Worm (Caenorhabditis elegans) whole organism, young adult: ENCODE measurements around the gene apb-1.
A peak's percentile ranks its signal among the peaks of the same experiment; 100 is the strongest.

Experiments
- C06A6.2 ChIP-seq: fragments of 200-800 bp; sonication (Bioruptor generic); conservative IDR thresholded peaks from 2 replicates; pipeline ENCODE4 v1.3.6; 2022; ENCODE audit warnings: missing genetic modification characterization, missing compliant biosample characterization
- F22D6.2 ChIP-seq: sonication (generic microtip); optimal IDR thresholded peaks from 2 replicates; lab custom pipeline; 2016; ENCODE audit warnings: mild to moderate bottlenecking, missing genetic modification characterization, missing compliant biosample characterization
- F33H1.4 ChIP-seq: fragments of 200-800 bp; sonication (Bioruptor generic); IDR thresholded peaks from 2 replicates; pipeline ENCODE4 v1.3.6; 2022; ENCODE audit warnings: missing genetic modification reagents, missing genetic modification characterization, missing compliant biosample characterization
- F37B4.10 ChIP-seq: fragments of 200-800 bp; sonication (Bioruptor generic); IDR thresholded peaks from 2 replicates; pipeline ENCODE4 v1.3.6; 2022; ENCODE audit warnings: missing genetic modification characterization, missing compliant biosample characterization
- F52B5.7 ChIP-seq: sonication (generic microtip); optimal IDR thresholded peaks from 2 replicates; lab custom pipeline; 2016; ENCODE audit warnings: mild to moderate bottlenecking, missing genetic modification characterization, missing compliant biosample characterization
- F55B11.4 ChIP-seq: sonication (generic microtip); optimal IDR thresholded peaks from 2 replicates; lab custom pipeline; 2016; ENCODE audit warnings: missing compliant biosample characterization, missing genetic modification characterization, borderline replicate concordance; ENCODE audit not compliant: insufficient read depth
- F57C9.4 ChIP-seq: sonication (generic microtip); optimal IDR thresholded peaks from 2 replicates; lab custom pipeline; 2017; ENCODE audit warnings: mild to moderate bottlenecking, missing genetic modification characterization, missing compliant biosample characterization
- K11D2.4 ChIP-seq: fragments of 200-800 bp; sonication (Bioruptor generic); IDR thresholded peaks from 2 replicates; pipeline ENCODE4 v1.3.6; 2022; ENCODE audit warnings: missing genetic modification reagents, missing genetic modification characterization, missing compliant biosample characterization
- T26A5.8 ChIP-seq: sonication (generic microtip); optimal IDR thresholded peaks from 2 replicates; lab custom pipeline; 2016; ENCODE audit warnings: missing genetic modification characterization, missing compliant biosample characterization
- Y53G8AR.9 ChIP-seq: fragments of 200-800 bp; sonication (Bioruptor generic); conservative IDR thresholded peaks from 2 replicates; pipeline ENCODE4 v1.3.6; 2022; ENCODE audit warnings: missing genetic modification reagents, missing genetic modification characterization, missing compliant biosample characterization
- Y95B8A.8 ChIP-seq: fragments of 200-800 bp; sonication (Bioruptor generic); IDR thresholded peaks from 2 replicates; pipeline ENCODE4 v1.3.6; 2022; ENCODE audit warnings: missing genetic modification reagents, missing genetic modification characterization, missing compliant biosample characterization
- akir-1 ChIP-seq: fragments of 200-800 bp; sonication (Bioruptor generic); optimal IDR thresholded peaks from 2 replicates; lab custom pipeline; 2018; ENCODE audit warnings: mild to moderate bottlenecking, missing genetic modification characterization, moderate library complexity, missing compliant biosample characterization
- ama-1 ChIP-seq, 3 experiments: fragments of 150-350 bp in 1 of 3; sonication (generic microtip) in 2 of 3; optimal IDR thresholded peaks; 2 replicates each; lab custom pipeline; 2014 to 2018; ENCODE audit warnings: missing biosample characterization in 2 of 3, missing genetic modification characterization in 2 of 3, missing genetic modification reagents in 2 of 3
- atf-7 ChIP-seq: sonication (generic microtip); optimal IDR thresholded peaks from 2 replicates; lab custom pipeline; 2017; ENCODE audit warnings: mild to moderate bottlenecking, missing genetic modification characterization, missing compliant biosample characterization
- ceh-40 ChIP-seq: fragments of 200-800 bp; sonication (Bioruptor generic); IDR thresholded peaks from 2 replicates; pipeline ENCODE4 v1.3.6; 2022; ENCODE audit warnings: missing genetic modification characterization, missing compliant biosample characterization
- ceh-79 ChIP-seq: sonication (generic microtip); optimal IDR thresholded peaks from 2 replicates; lab custom pipeline; 2017; ENCODE audit warnings: mild to moderate bottlenecking, missing genetic modification characterization, missing compliant biosample characterization
- ekl-4 ChIP-seq: fragments of 200-800 bp; sonication (Bioruptor generic); IDR thresholded peaks from 2 replicates; pipeline ENCODE4 v1.3.6; 2022; ENCODE audit warnings: missing genetic modification reagents, missing genetic modification characterization, missing compliant biosample characterization
- ets-4 ChIP-seq: fragments of 200-800 bp; sonication (Bioruptor generic); optimal IDR thresholded peaks from 2 replicates; lab custom pipeline; 2018; ENCODE audit warnings: mild to moderate bottlenecking, missing genetic modification characterization, missing compliant biosample characterization
- him-1 ChIP-seq: sonication (generic microtip); optimal IDR thresholded peaks from 2 replicates; lab custom pipeline; 2016; ENCODE audit warnings: missing genotype, missing genetic modification reagents, missing genetic modification characterization, missing compliant biosample characterization
- lin-35 ChIP-seq, 3 experiments: fragments of 150-350 bp in 2 of 3; sonication (generic microtip) in 1 of 3; optimal IDR thresholded peaks; 2 replicates each; lab custom pipeline; 2014 to 2018; ENCODE audit warnings: missing biosample characterization in 3 of 3, missing genetic modification characterization in 3 of 3, missing genetic modification reagents in 3 of 3
- lin-54 ChIP-seq: fragments of 200-800 bp; sonication (Bioruptor generic); optimal IDR thresholded peaks from 2 replicates; lab custom pipeline; 2018; ENCODE audit warnings: mild to moderate bottlenecking, missing genetic modification characterization, missing compliant biosample characterization
- lir-1 ChIP-seq: fragments of 200-800 bp; sonication (Bioruptor generic); conservative IDR thresholded peaks from 2 replicates; pipeline ENCODE4 v1.3.6; 2022; ENCODE audit warnings: missing genetic modification reagents, missing genetic modification characterization, missing compliant biosample characterization
- lsy-27 ChIP-seq: sonication (generic microtip); optimal IDR thresholded peaks from 2 replicates; lab custom pipeline; 2017; ENCODE audit warnings: missing genetic modification characterization, mild to moderate bottlenecking, missing compliant biosample characterization, antibody characterized with exemption, missing genotype, borderline replicate concordance; ENCODE audit not compliant: insufficient read depth
- madf-3 ChIP-seq: fragments of 200-800 bp; sonication (Bioruptor generic); IDR thresholded peaks from 2 replicates; pipeline ENCODE4 v1.3.6; 2022; ENCODE audit warnings: missing genetic modification reagents, missing genetic modification characterization, missing compliant biosample characterization
- madf-6 ChIP-seq: fragments of 200-800 bp; sonication (Bioruptor generic); IDR thresholded peaks from 2 replicates; pipeline ENCODE4 v1.3.6; 2022; ENCODE audit warnings: missing genetic modification reagents, missing genetic modification characterization, missing compliant biosample characterization
- mcd-1 ChIP-seq: fragments of 200-800 bp; sonication (Bioruptor generic); IDR thresholded peaks from 2 replicates; pipeline ENCODE4 v1.3.6; 2022; ENCODE audit warnings: missing genetic modification reagents, missing genetic modification characterization, missing compliant biosample characterization
- nfyb-1 ChIP-seq: fragments of 200-800 bp; sonication (Bioruptor generic); IDR thresholded peaks from 2 replicates; pipeline ENCODE4 v1.3.6; 2022; ENCODE audit warnings: missing genetic modification reagents, missing genetic modification characterization, missing compliant biosample characterization
- nhr-120 ChIP-seq: fragments of 200-800 bp; sonication (Bioruptor generic); IDR thresholded peaks from 2 replicates; pipeline ENCODE4 v1.3.6; 2022; ENCODE audit warnings: missing genetic modification characterization, missing compliant biosample characterization
- nhr-90 ChIP-seq: sonication (generic microtip); optimal IDR thresholded peaks from 2 replicates; lab custom pipeline; 2016; ENCODE audit warnings: missing genotype, mild to moderate bottlenecking, missing genetic modification characterization, missing compliant biosample characterization
- rec-8 ChIP-seq, 2 experiments: sonication (generic microtip); optimal IDR thresholded peaks; 2 replicates each; lab custom pipeline; 2016; ENCODE audit warnings: mild to moderate bottlenecking in 2 of 2, missing genetic modification characterization in 2 of 2, missing genetic modification reagents in 2 of 2, missing genotype in 2 of 2, missing biosample characterization in 1 of 2, missing compliant biosample characterization in 1 of 2, moderate library complexity in 1 of 2
- sptf-2 ChIP-seq: fragments of 200-800 bp; sonication (Bioruptor generic); optimal IDR thresholded peaks from 2 replicates; lab custom pipeline; 2018; ENCODE audit warnings: mild to moderate bottlenecking, missing genetic modification characterization, missing compliant biosample characterization
- zfh-2 ChIP-seq: fragments of 200-800 bp; sonication (Bioruptor generic); conservative IDR thresholded peaks from 2 replicates; pipeline ENCODE4 v1.3.6; 2022; ENCODE audit warnings: missing genetic modification reagents, missing genetic modification characterization, missing compliant biosample characterization
- ztf-18 ChIP-seq: sonication (generic microtip); optimal IDR thresholded peaks from 2 replicates; lab custom pipeline; 2016; ENCODE audit warnings: missing genotype, mild to moderate bottlenecking, missing genetic modification characterization, missing compliant biosample characterization
- ztf-25 ChIP-seq: fragments of 200-800 bp; sonication (Bioruptor generic); IDR thresholded peaks from 2 replicates; pipeline ENCODE4 v1.3.6; 2022; ENCODE audit warnings: missing genetic modification reagents, missing genetic modification characterization, missing compliant biosample characterization
- ztf-28 ChIP-seq: fragments of 200-800 bp; sonication (Bioruptor generic); IDR thresholded peaks from 2 replicates; pipeline ENCODE4 v1.3.6; 2022; ENCODE audit warnings: missing genetic modification reagents, missing genetic modification characterization, missing compliant biosample characterization

The apb-1 gene

ce11 chrIII:2622870-2623269, 26.0 kb upstream of the apb-1 start, which contains the start of gene Y71H2B.2:
Y71H2B.2 (plus strand) TSS chrIII:2623170.
- TF ChIP-seq ztf-18 (tag; lab: Kevin White, UChicago): no peak
- no peak for TF ChIP-seq ceh-40 (GFP tag; lab: Robert Waterston, UW)
- no peak for TF ChIP-seq ekl-4
- no peak for TF ChIP-seq ceh-79 (tag; lab: Kevin White, UChicago)
- no peak for TF ChIP-seq ama-1 (optimal IDR thresholded peaks at IDR 0.05; lab: Kevin White, UChicago)
- TF ChIP-seq ama-1 (GFP tag; optimal IDR thresholded peaks at IDR 0.05; lab: Kevin White, UChicago): no peak

- TF ChIP-seq F37B4.10 (GFP tag; lab: Robert Waterston, UW): no peak
- TF ChIP-seq lsy-27 (tag; lab: Kevin White, UChicago): no peak
- TF ChIP-seq F33H1.4 (GFP tag; lab: Robert Waterston, UW): peak; percentile 20; the same call in 1 of the 2 replicates
- 0 out of 2 replicates have a peak, but pooled peaks have one; percentile 34 for TF ChIP-seq madf-6 (GFP tag; lab: Robert Waterston, UW)
- peak in 1 of 3 experiments; percentile 56 for TF ChIP-seq lin-35 (GFP tag; optimal IDR thresholded peaks at IDR 0.05; lab: Kevin White, UChicago)
- no peak for TF ChIP-seq lin-54 (GFP tag; lab: Kevin White, UChicago)
- peak; percentile 13; the same call in 1 of the 2 replicates for TF ChIP-seq mcd-1 (GFP tag; lab: Robert Waterston, UW)
- TF ChIP-seq, all 124 proteins: peak for 4
Measured at ce11 chrIII:2619559-2619958, 22.7 kb upstream of the apb-1 start, which contains the start of gene ppfr-4. ppfr-4 (plus strand) TSS chrIII:2619936.

ce11 chrIII:2618663-2619062, 21.8 kb upstream of the apb-1 start, which contains the start of gene Y71H2B.4:
Y71H2B.4 (plus strand) TSS chrIII:2618963.
- TF ChIP-seq lsy-27 (tag; lab: Kevin White, UChicago): no peak
- TF ChIP-seq atf-7 (tag; lab: Kevin White, UChicago): no peak
- no peak for TF ChIP-seq K11D2.4 (GFP tag; lab: Robert Waterston, UW)
- TF ChIP-seq zfh-2 (GFP tag; lab: Robert Waterston, UW): 0 out of 2 replicates have a peak, but pooled peaks have one; percentile 38
- no peak for TF ChIP-seq nhr-120 (GFP tag; lab: Robert Waterston, UW)
- no peak for TF ChIP-seq ztf-28 (GFP tag; lab: Robert Waterston, UW)
- no peak for TF ChIP-seq lir-1 (GFP tag; lab: Robert Waterston, UW)
- no peak for TF ChIP-seq ets-4 (GFP tag; lab: Kevin White, UChicago)
- no peak for TF ChIP-seq F55B11.4 (tag; lab: Kevin White, UChicago)

ce11 chrIII:2616212-2616611, 19.4 kb upstream of the apb-1 start:
- no peak for TF ChIP-seq him-1
- TF ChIP-seq madf-3 (GFP tag; lab: Robert Waterston, UW): no peak
- no peak for TF ChIP-seq F52B5.7 (tag; lab: Kevin White, UChicago)
- TF ChIP-seq rec-8 (tag; optimal IDR thresholded peaks at IDR 0.05; lab: Kevin White, UChicago): no peak
- no peak for TF ChIP-seq T26A5.8 (tag; lab: Kevin White, UChicago)
- no peak for TF ChIP-seq Y95B8A.8 (GFP tag; lab: Robert Waterston, UW)
- TF ChIP-seq ztf-25: no peak
- TF ChIP-seq lir-1 (GFP tag; lab: Robert Waterston, UW): no peak
- no peak for TF ChIP-seq nhr-90
- TF ChIP-seq nfyb-1 (GFP tag; lab: Robert Waterston, UW): no peak
- TF ChIP-seq Y53G8AR.9 (GFP tag; lab: Robert Waterston, UW): no peak
- TF ChIP-seq C06A6.2 (GFP tag; lab: Robert Waterston, UW): no peak
- no peak for TF ChIP-seq akir-1
- TF ChIP-seq F22D6.2: no peak
- no peak for TF ChIP-seq sptf-2 (GFP tag; lab: Kevin White, UChicago)
- no peak for TF ChIP-seq ztf-28 (GFP tag; lab: Robert Waterston, UW)
- TF ChIP-seq F57C9.4 (tag; lab: Kevin White, UChicago): no peak
- TF ChIP-seq K11D2.4 (GFP tag; lab: Robert Waterston, UW): no peak
- TF ChIP-seq, all 124 proteins: peak for 0
